Fruit fly (Drosophila melanogaster) whole organism, embryonic: ENCODE measurements around the gene ihog.

Experiments used
- Atf-2 ChIP-seq: fragments of 200-800 bp; sonication (Bioruptor generic); optimal IDR thresholded peaks from 2 replicates; lab custom pipeline; 2016; ENCODE audit warnings: missing biosample characterization, missing genetic modification characterization
- Bdp1 ChIP-seq: fragments of 200-800 bp; sonication (Bioruptor generic); optimal IDR thresholded peaks from 3 replicates; lab custom pipeline; 2016; ENCODE audit warnings: missing biosample characterization, missing genetic modification characterization
- Bgb ChIP-seq: fragments of 200-800 bp; sonication (Bioruptor generic); IDR thresholded peaks from 2 replicates; pipeline ENCODE4 v1.3.6; 2022; ENCODE audit warnings: missing biosample characterization, missing genetic modification characterization; ENCODE audit not compliant: partially characterized antibody
- CG11247 ChIP-seq: fragments of 200-800 bp; sonication (Bioruptor generic); IDR thresholded peaks from 2 replicates; pipeline ENCODE4 v1.3.6; 2022; ENCODE audit warnings: missing biosample characterization, missing genetic modification characterization
- CG11695 ChIP-seq: fragments of 200-800 bp; sonication (Bioruptor generic); IDR thresholded peaks from 3 replicates; pipeline ENCODE4 v1.3.6; 2022; ENCODE audit warnings: missing biosample characterization, missing genetic modification characterization
- CG12071 ChIP-seq: fragments of 200-800 bp; sonication (Bioruptor generic); optimal IDR thresholded peaks from 3 replicates; lab custom pipeline; 2018; ENCODE audit warnings: missing biosample characterization, mild to moderate bottlenecking, missing genetic modification characterization
- CG12236 ChIP-seq: fragments of 200-800 bp; sonication (Bioruptor generic); optimal IDR thresholded peaks from 2 replicates; lab custom pipeline; 2016; ENCODE audit warnings: missing biosample characterization, missing genetic modification characterization
- CG15601 ChIP-seq: fragments of 200-800 bp; sonication (Bioruptor generic); optimal IDR thresholded peaks from 3 replicates; lab custom pipeline; 2019; ENCODE audit warnings: missing biosample characterization, mild to moderate bottlenecking, missing genetic modification characterization, moderate library complexity
- CG16863 ChIP-seq: fragments of 200-800 bp; sonication (Bioruptor generic); optimal IDR thresholded peaks from 3 replicates; lab custom pipeline; 2016; ENCODE audit warnings: missing biosample characterization, missing genetic modification characterization
- CG17612 ChIP-seq: fragments of 200-800 bp; sonication (Bioruptor generic); IDR thresholded peaks from 2 replicates; pipeline ENCODE4 v1.3.6; 2022; ENCODE audit warnings: missing biosample characterization, missing genetic modification characterization
- CG17912 ChIP-seq: fragments of 200-800 bp; sonication (Bioruptor generic); optimal IDR thresholded peaks from 2 replicates; lab custom pipeline; 2018; ENCODE audit warnings: missing biosample characterization, mild to moderate bottlenecking, missing genetic modification characterization
- CG18262 ChIP-seq: fragments of 200-800 bp; optimal IDR thresholded peaks from 3 replicates; lab custom pipeline; 2019; ENCODE audit warnings: missing biosample characterization, mild to moderate bottlenecking, missing genetic modification characterization, moderate library complexity
- CG18599 ChIP-seq: fragments of 200-800 bp; sonication (Bioruptor generic); optimal IDR thresholded peaks from 3 replicates; lab custom pipeline; 2017; ENCODE audit warnings: missing biosample characterization, missing genetic modification characterization, mild to moderate bottlenecking, moderate library complexity, missing genetic modification reagents
- CG2202 ChIP-seq: fragments of 200-800 bp; sonication (Bioruptor generic); optimal IDR thresholded peaks from 2 replicates; lab custom pipeline; 2018; ENCODE audit warnings: missing biosample characterization, mild to moderate bottlenecking, missing genetic modification characterization
- CG2712 ChIP-seq: fragments of 200-800 bp; optimal IDR thresholded peaks from 3 replicates; lab custom pipeline; 2019; ENCODE audit warnings: missing biosample characterization, mild to moderate bottlenecking, missing genetic modification characterization, moderate library complexity
- CG3163 ChIP-seq: fragments of 200-800 bp; sonication (Bioruptor generic); optimal IDR thresholded peaks from 3 replicates; lab custom pipeline; 2016; ENCODE audit warnings: missing biosample characterization, missing genetic modification characterization
- CG3281 ChIP-seq: fragments of 200-800 bp; sonication (Bioruptor generic); optimal IDR thresholded peaks from 3 replicates; lab custom pipeline; 2017; ENCODE audit warnings: missing biosample characterization, mild to moderate bottlenecking, missing genetic modification characterization
- CG6254 ChIP-seq: fragments of 200-800 bp; sonication (Bioruptor generic); optimal IDR thresholded peaks from 3 replicates; lab custom pipeline; 2017; ENCODE audit warnings: mild to moderate bottlenecking, missing biosample characterization, missing genetic modification reagents, missing genetic modification characterization
- CG7745 ChIP-seq: fragments of 200-800 bp; sonication (Bioruptor generic); optimal IDR thresholded peaks from 2 replicates; lab custom pipeline; 2018; ENCODE audit warnings: missing biosample characterization, mild to moderate bottlenecking, missing genetic modification characterization, moderate library complexity
- CG8478 ChIP-seq: fragments of >200 bp; optimal IDR thresholded peaks from 2 replicates; lab custom pipeline; 2018
- CG9215 ChIP-seq: fragments of 200-800 bp; sonication (Bioruptor generic); IDR thresholded peaks from 2 replicates; pipeline ENCODE4 v1.3.6; 2022; ENCODE audit warnings: missing biosample characterization, missing genetic modification characterization
- ERR ChIP-seq: fragments of 200-800 bp; sonication (Bioruptor generic); optimal IDR thresholded peaks from 2 replicates; lab custom pipeline; 2016; ENCODE audit warnings: missing biosample characterization, missing genetic modification characterization
- Gug ChIP-seq: fragments of 200-800 bp; sonication (Bioruptor generic); IDR thresholded peaks from 4 replicates; pipeline ENCODE4 v1.3.6; 2022; ENCODE audit warnings: missing biosample characterization, missing genetic modification characterization
- Poxn ChIP-seq: fragments of 200-800 bp; sonication (Bioruptor generic); IDR thresholded peaks from 2 replicates; pipeline ENCODE4 v1.3.6; 2022; ENCODE audit warnings: missing biosample characterization, missing genetic modification characterization
- Stat92E ChIP-seq, 3 experiments: fragments of >200 bp in 2 of 3; fragments of 200-800 bp in 1 of 3; sonication (Bioruptor generic) in 1 of 3; optimal IDR thresholded peaks; 2 replicates each; lab custom pipeline; 2017 to 2019; ENCODE audit warnings: missing biosample characterization in 3 of 3, missing genetic modification characterization in 3 of 3, mild to moderate bottlenecking in 1 of 3, moderate library complexity in 1 of 3
- TFAM ChIP-seq: fragments of 200-800 bp; sonication (Bioruptor generic); optimal IDR thresholded peaks from 2 replicates; lab custom pipeline; 2017; ENCODE audit warnings: missing biosample characterization, missing genetic modification characterization, inconsistent platforms
- ac ChIP-seq: fragments of 200-800 bp; sonication (Bioruptor generic); optimal IDR thresholded peaks from 3 replicates; lab custom pipeline; 2017; ENCODE audit warnings: missing biosample characterization, mild to moderate bottlenecking, missing genetic modification characterization
- bigmax ChIP-seq: fragments of 200-800 bp; sonication (Bioruptor generic); optimal IDR thresholded peaks from 2 replicates; lab custom pipeline; 2018; ENCODE audit warnings: missing biosample characterization, mild to moderate bottlenecking, missing genetic modification characterization
- croc ChIP-seq: fragments of 200-800 bp; sonication (Bioruptor generic); conservative IDR thresholded peaks from 3 replicates; pipeline ENCODE4 v1.3.6; 2022; ENCODE audit warnings: missing biosample characterization, missing genetic modification characterization
- crol ChIP-seq: fragments of 200-800 bp; sonication (Bioruptor generic); IDR thresholded peaks from 2 replicates; pipeline ENCODE4 v1.3.6; 2022; ENCODE audit warnings: missing biosample characterization, missing genetic modification characterization
- danr ChIP-seq: fragments of 200-800 bp; sonication (Bioruptor generic); IDR thresholded peaks from 2 replicates; pipeline ENCODE4 v1.3.6; 2022; ENCODE audit warnings: missing biosample characterization, missing genetic modification characterization
- dimm ChIP-seq: fragments of 200-800 bp; sonication (Bioruptor generic); IDR thresholded peaks from 2 replicates; pipeline ENCODE4 v1.3.6; 2022; ENCODE audit warnings: missing biosample characterization, missing genetic modification characterization
- dpn ChIP-seq, 2 experiments: fragments of 200-800 bp; sonication (Bioruptor generic); optimal IDR thresholded peaks; 3 replicates each; lab custom pipeline; 2016; ENCODE audit warnings: missing biosample characterization in 2 of 2, missing genetic modification characterization in 2 of 2
- eve ChIP-seq, 2 experiments: fragments of >200 bp; optimal IDR thresholded peaks; 2 replicates each; lab custom pipeline; 2017; ENCODE audit warnings: missing biosample characterization in 2 of 2, missing genetic modification characterization in 2 of 2
- hth ChIP-seq: fragments of >200 bp; optimal IDR thresholded peaks from 2 replicates; lab custom pipeline; 2017; ENCODE audit warnings: inconsistent platforms
- jing ChIP-seq: fragments of 200-800 bp; sonication (Bioruptor generic); optimal IDR thresholded peaks from 2 replicates; lab custom pipeline; 2018; ENCODE audit warnings: missing biosample characterization, mild to moderate bottlenecking, missing genetic modification characterization
- klu ChIP-seq: fragments of 200-800 bp; sonication (Bioruptor generic); IDR thresholded peaks from 2 replicates; pipeline ENCODE4 v1.3.6; 2022; ENCODE audit warnings: missing biosample characterization, missing genetic modification characterization
- knrl ChIP-seq: fragments of 200-800 bp; sonication (Bioruptor generic); IDR thresholded peaks from 3 replicates; pipeline ENCODE4 v1.3.6; 2022; ENCODE audit warnings: missing biosample characterization, missing genetic modification characterization; ENCODE audit not compliant: partially characterized antibody
- mirr ChIP-seq: fragments of 200-800 bp; sonication (Bioruptor generic); optimal IDR thresholded peaks from 3 replicates; lab custom pipeline; 2018; ENCODE audit warnings: missing biosample characterization, mild to moderate bottlenecking, missing genetic modification characterization
- oc ChIP-seq: fragments of 200-800 bp; sonication (Bioruptor generic); optimal IDR thresholded peaks from 2 replicates; lab custom pipeline; 2018; ENCODE audit warnings: missing biosample characterization, mild to moderate bottlenecking, missing genetic modification characterization, moderate library complexity
- onecut ChIP-seq: fragments of 200-800 bp; sonication (Bioruptor generic); IDR thresholded peaks from 2 replicates; pipeline ENCODE4 v1.3.6; 2022; ENCODE audit warnings: missing biosample characterization, missing genetic modification characterization
- pho ChIP-seq: fragments of 200-800 bp; sonication (Bioruptor generic); optimal IDR thresholded peaks from 2 replicates; lab custom pipeline; 2016; ENCODE audit warnings: missing biosample characterization, missing genetic modification characterization
- pita ChIP-seq: fragments of 200-800 bp; sonication (Bioruptor generic); optimal IDR thresholded peaks from 2 replicates; lab custom pipeline; 2017; ENCODE audit warnings: missing biosample characterization, mild to moderate bottlenecking, missing genetic modification characterization
- pnt ChIP-seq: fragments of 200-800 bp; sonication (Bioruptor generic); optimal IDR thresholded peaks from 3 replicates; lab custom pipeline; 2016; ENCODE audit warnings: missing biosample characterization, missing genetic modification characterization
- sd ChIP-seq: fragments of 200-800 bp; sonication (Bioruptor generic); optimal IDR thresholded peaks from 3 replicates; lab custom pipeline; 2018; ENCODE audit warnings: missing biosample characterization, mild to moderate bottlenecking, missing genetic modification characterization, moderate library complexity
- sim ChIP-seq: fragments of 200-800 bp; sonication (Bioruptor generic); IDR thresholded peaks from 2 replicates; pipeline ENCODE4 v1.3.6; 2022; ENCODE audit warnings: missing biosample characterization, missing genetic modification characterization
- slou ChIP-seq: fragments of 200-800 bp; sonication (Bioruptor generic); optimal IDR thresholded peaks from 3 replicates; lab custom pipeline; 2016; ENCODE audit warnings: missing biosample characterization, missing genetic modification characterization
- sr ChIP-seq: fragments of 200-800 bp; sonication (Bioruptor generic); IDR thresholded peaks from 3 replicates; pipeline ENCODE4 v1.3.6; 2022; ENCODE audit warnings: missing biosample characterization, missing genetic modification characterization
- sug ChIP-seq: fragments of 200-800 bp; optimal IDR thresholded peaks from 2 replicates; lab custom pipeline; 2019; ENCODE audit warnings: missing biosample characterization, mild to moderate bottlenecking, missing genetic modification characterization, moderate library complexity
- tgo ChIP-seq: fragments of 200-800 bp; sonication (Bioruptor generic); IDR thresholded peaks from 3 replicates; pipeline ENCODE4 v1.3.6; 2022; ENCODE audit warnings: missing biosample characterization, missing genetic modification characterization
- trem ChIP-seq: fragments of 200-800 bp; optimal IDR thresholded peaks from 3 replicates; lab custom pipeline; 2019; ENCODE audit warnings: missing biosample characterization, mild to moderate bottlenecking, missing genetic modification characterization, moderate library complexity
- twi ChIP-seq: fragments of 200-800 bp; optimal IDR thresholded peaks from 2 replicates; lab custom pipeline; 2019; ENCODE audit warnings: missing biosample characterization, mild to moderate bottlenecking, missing genetic modification characterization, moderate library complexity
- z ChIP-seq: fragments of 200-800 bp; sonication (Bioruptor generic); IDR thresholded peaks from 3 replicates; pipeline ENCODE4 v1.3.6; 2022; ENCODE audit warnings: missing biosample characterization, missing genetic modification characterization

Gene ihog

DNA sequence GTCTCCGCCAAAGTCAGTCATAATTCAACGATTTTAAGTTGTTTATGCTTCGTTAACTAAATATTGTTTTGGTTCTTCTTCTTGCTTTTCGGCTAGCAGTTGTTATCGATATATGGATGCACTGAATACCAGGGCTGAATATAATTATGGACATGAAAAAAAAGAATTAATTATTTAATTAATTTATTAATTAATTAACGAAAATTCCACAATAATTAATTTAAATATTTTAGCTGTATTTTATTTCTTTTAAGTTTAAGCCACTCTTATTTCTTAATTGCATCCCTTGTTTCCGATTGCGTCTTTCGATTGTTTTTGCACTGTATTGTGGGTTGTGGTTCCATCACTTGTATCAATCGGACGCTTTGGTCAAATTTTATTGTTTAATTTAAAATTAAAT is 1.5 kb upstream of the ihog start, which contains the start of the genes Gas41 and SA1 (continued):
- TF ChIP-seq mirr (GFP tag; lab: Kevin White, UChicago) (peak; percentile 13), pita (GFP tag; lab: Kevin White, UChicago) (no peak), CG3163 (no peak), Gug (peak; percentile 87), CG17612 (GFP tag; lab: Robert Waterston, UW) (peak; percentile 65), pho (GFP tag; lab: Kevin White, UChicago) (peak; percentile 41), Bgb (GFP tag; lab: Robert Waterston, UW) (peak; percentile 69), Bdp1 (GFP tag; lab: Kevin White, UChicago) (peak; percentile 11), danr (GFP tag; lab: Robert Waterston, UW) (peak; percentile 31; the same call in 1 of the 2 replicates), klu (GFP tag; lab: Robert Waterston, UW) (no peak), Poxn (GFP tag; lab: Robert Waterston, UW) (no peak), onecut (GFP tag; lab: Robert Waterston, UW) (no peak), twi (tag; lab: Kevin White, UChicago) (peak; percentile 68), croc (GFP tag; lab: Robert Waterston, UW) (peak; percentile 66), CG6254 (GFP tag; lab: Kevin White, UChicago) (peak; percentile 75), dimm (peak; percentile 7; the same call in 1 of the 2 replicates), jing (no peak), TFAM (no peak), CG15601 (tag; lab: Kevin White, UChicago) (no peak), ERR (GFP tag; lab: Kevin White, UChicago) (no peak), slou (no peak), trem (tag; lab: Kevin White, UChicago) (peak; percentile 95), hth (lab: Kevin White, UChicago) (no peak), CG18599 (GFP tag; lab: Kevin White, UChicago) (peak; percentile 91), CG3281 (GFP tag; lab: Kevin White, UChicago) (peak; percentile 85), pnt (GFP tag; lab: Kevin White, UChicago) (peak; percentile 48), CG17912 (GFP tag; lab: Kevin White, UChicago) (peak; percentile 26), oc (tag; lab: Kevin White, UChicago) (no peak), tgo (GFP tag; lab: Robert Waterston, UW) (no peak), Stat92E (GFP tag; optimal IDR thresholded peaks at IDR 0.05; lab: Kevin White, UChicago) (no peak), Atf-2 (no peak), CG2712 (tag; lab: Kevin White, UChicago) (peak; percentile 96), sug (tag; lab: Kevin White, UChicago) (peak; percentile 68), CG12071 (GFP tag; lab: Kevin White, UChicago) (no peak), CG16863 (GFP tag; lab: Kevin White, UChicago) (no peak), sim (no peak), CG2202 (tag; lab: Kevin White, UChicago) (peak; percentile 81), CG11695 (GFP tag; lab: Robert Waterston, UW) (peak; percentile 50; the same call in 2 of the 3 replicates), sr (GFP tag; lab: Robert Waterston, UW) (no peak), CG7745 (peak; percentile 74), sd (tag; lab: Kevin White, UChicago) (no peak), CG11247 (no peak), knrl (GFP tag; lab: Robert Waterston, UW) (peak; percentile 84), z (GFP tag; lab: Robert Waterston, UW) (no peak), CG12236 (GFP tag; lab: Kevin White, UChicago) (no peak), CG9215 (GFP tag; lab: Robert Waterston, UW) (peak; percentile 89), bigmax (GFP tag; lab: Kevin White, UChicago) (no peak), eve (GFP tag; optimal IDR thresholded peaks at IDR 0.05; lab: Kevin White, UChicago) (no peak), CG8478 (no peak), ac (no peak), dpn (GFP tag; optimal IDR thresholded peaks at IDR 0.05; lab: Kevin White, UChicago) (peak in 1 of 2 experiments; percentile 74), CG18262 (tag; lab: Kevin White, UChicago) (peak; percentile 92), crol (GFP tag; lab: Robert Waterston, UW) (no peak)
